Fruit fly (Drosophila melanogaster) whole organism, embryonic: ENCODE data around the gene chrb.
A peak's percentile ranks its signal among the peaks of the same experiment; 100 is the strongest.

Experiments
- Adf1 ChIP-seq: fragments of 200-800 bp; sonication (Bioruptor generic); IDR thresholded peaks from 2 replicates; pipeline ENCODE4 v1.3.6; 2022; ENCODE audit warnings: missing biosample characterization, missing genetic modification characterization
- Atf3 ChIP-seq: fragments of 200-800 bp; sonication (Bioruptor generic); optimal IDR thresholded peaks from 3 replicates; lab custom pipeline; 2016; ENCODE audit warnings: missing biosample characterization, missing genetic modification characterization
- BEAF-32 ChIP-seq: fragments of 200-800 bp; sonication (Bioruptor generic); optimal IDR thresholded peaks from 3 replicates; lab custom pipeline; 2017; ENCODE audit warnings: missing biosample characterization, missing genetic modification characterization, mild to moderate bottlenecking, moderate library complexity, missing genetic modification reagents
- CG11504 ChIP-seq: fragments of 200-800 bp; sonication (Bioruptor generic); optimal IDR thresholded peaks from 3 replicates; lab custom pipeline; 2019; ENCODE audit warnings: missing biosample characterization, mild to moderate bottlenecking, missing genetic modification characterization, moderate library complexity
- CG11695 ChIP-seq: fragments of 200-800 bp; sonication (Bioruptor generic); IDR thresholded peaks from 3 replicates; pipeline ENCODE4 v1.3.6; 2022; ENCODE audit warnings: missing biosample characterization, missing genetic modification characterization
- CG13424 ChIP-seq: fragments of 200-800 bp; sonication (Bioruptor generic); optimal IDR thresholded peaks from 2 replicates; lab custom pipeline; 2019; ENCODE audit warnings: missing biosample characterization, mild to moderate bottlenecking, missing genetic modification characterization, moderate library complexity
- CG14860 ChIP-seq: fragments of 200-800 bp; sonication (Bioruptor generic); IDR thresholded peaks from 3 replicates; pipeline ENCODE4 v1.3.6; 2022; ENCODE audit warnings: missing biosample characterization, missing genetic modification characterization; ENCODE audit not compliant: partially characterized antibody
- CG2678 ChIP-seq: fragments of 200-800 bp; sonication (Bioruptor generic); optimal IDR thresholded peaks from 3 replicates; lab custom pipeline; 2019; ENCODE audit warnings: missing biosample characterization, mild to moderate bottlenecking, missing genetic modification characterization, moderate library complexity
- CG31365 ChIP-seq: fragments of 200-800 bp; sonication (Bioruptor generic); optimal IDR thresholded peaks from 2 replicates; lab custom pipeline; 2018; ENCODE audit warnings: missing biosample characterization, mild to moderate bottlenecking, missing genetic modification characterization
- CG31388 ChIP-seq: fragments of 200-800 bp; sonication (Bioruptor generic); optimal IDR thresholded peaks from 2 replicates; lab custom pipeline; 2016; ENCODE audit warnings: missing biosample characterization, missing genetic modification characterization
- CG4282 ChIP-seq: fragments of 200-800 bp; sonication (Bioruptor generic); optimal IDR thresholded peaks from 2 replicates; lab custom pipeline; 2016; ENCODE audit warnings: missing biosample characterization, missing genetic modification characterization
- CG43689 ChIP-seq: fragments of 200-800 bp; sonication (Bioruptor generic); IDR thresholded peaks from 2 replicates; pipeline ENCODE4 v1.3.6; 2022; ENCODE audit warnings: missing biosample characterization, missing genetic modification characterization
- CG7357 ChIP-seq: fragments of 200-800 bp; sonication (Bioruptor generic); IDR thresholded peaks from 3 replicates; pipeline ENCODE4 v1.3.6; 2022; ENCODE audit warnings: missing biosample characterization, missing genetic modification characterization
- CG7839 ChIP-seq: fragments of 200-800 bp; sonication (Bioruptor generic); optimal IDR thresholded peaks from 3 replicates; lab custom pipeline; 2018; ENCODE audit warnings: missing biosample characterization, mild to moderate bottlenecking, missing genetic modification characterization, moderate library complexity
- Chrac-16 ChIP-seq: fragments of 200-800 bp; sonication (Bioruptor generic); optimal IDR thresholded peaks from 3 replicates; lab custom pipeline; 2016; ENCODE audit warnings: missing biosample characterization, missing genetic modification characterization
- Dip2 ChIP-seq: fragments of 200-800 bp; sonication (Bioruptor generic); IDR thresholded peaks from 2 replicates; pipeline ENCODE4 v1.3.6; 2022; ENCODE audit warnings: missing biosample characterization, missing genetic modification characterization
- Dref ChIP-seq: fragments of 200-800 bp; sonication (Bioruptor generic); IDR thresholded peaks from 2 replicates; pipeline ENCODE4 v1.3.6; 2022; ENCODE audit warnings: missing biosample characterization, missing genetic modification characterization
- Drgx ChIP-seq: fragments of 200-800 bp; sonication (Bioruptor generic); IDR thresholded peaks from 2 replicates; pipeline ENCODE4 v1.3.6; 2022; ENCODE audit warnings: missing biosample characterization, missing genetic modification characterization
- E2f1 ChIP-seq: fragments of 200-800 bp; sonication (Bioruptor generic); IDR thresholded peaks from 2 replicates; pipeline ENCODE4 v1.3.6; 2022; ENCODE audit warnings: missing biosample characterization, missing genetic modification characterization
- ERR ChIP-seq: fragments of 200-800 bp; sonication (Bioruptor generic); optimal IDR thresholded peaks from 2 replicates; lab custom pipeline; 2016; ENCODE audit warnings: missing biosample characterization, missing genetic modification characterization
- Fer3 ChIP-seq: fragments of 200-800 bp; sonication (Bioruptor generic); optimal IDR thresholded peaks from 2 replicates; lab custom pipeline; 2018; ENCODE audit warnings: missing biosample characterization, mild to moderate bottlenecking, missing genetic modification characterization, moderate library complexity
- HLH3B ChIP-seq: fragments of 200-800 bp; sonication (Bioruptor generic); IDR thresholded peaks from 2 replicates; pipeline ENCODE4 v1.3.6; 2022; ENCODE audit warnings: missing biosample characterization, missing genetic modification characterization
- MTF-1 ChIP-seq: fragments of 200-800 bp; sonication (Bioruptor generic); optimal IDR thresholded peaks from 2 replicates; lab custom pipeline; 2018; ENCODE audit warnings: missing biosample characterization, mild to moderate bottlenecking, missing genetic modification characterization, borderline replicate concordance
- Meics ChIP-seq: fragments of 200-800 bp; sonication (Bioruptor generic); optimal IDR thresholded peaks from 2 replicates; lab custom pipeline; 2017; ENCODE audit warnings: missing biosample characterization, mild to moderate bottlenecking, missing genetic modification characterization
- Mrtf ChIP-seq: fragments of 200-800 bp; sonication (Bioruptor generic); IDR thresholded peaks from 3 replicates; pipeline ENCODE4 v1.3.6; 2022; ENCODE audit warnings: missing biosample characterization, missing genetic modification characterization
- Nf-YB ChIP-seq: fragments of 200-800 bp; sonication (Bioruptor generic); optimal IDR thresholded peaks from 3 replicates; lab custom pipeline; 2019; ENCODE audit warnings: missing biosample characterization, mild to moderate bottlenecking, missing genetic modification characterization, moderate library complexity
- Nf-YC ChIP-seq: fragments of 200-800 bp; optimal IDR thresholded peaks from 3 replicates; lab custom pipeline; 2019; ENCODE audit warnings: missing biosample characterization, mild to moderate bottlenecking, missing genetic modification characterization, moderate library complexity
- Oli ChIP-seq: fragments of 200-800 bp; sonication (Bioruptor generic); optimal IDR thresholded peaks from 2 replicates; lab custom pipeline; 2018; ENCODE audit warnings: missing biosample characterization, mild to moderate bottlenecking, missing genetic modification characterization, moderate library complexity
- Poxn ChIP-seq: fragments of 200-800 bp; sonication (Bioruptor generic); IDR thresholded peaks from 2 replicates; pipeline ENCODE4 v1.3.6; 2022; ENCODE audit warnings: missing biosample characterization, missing genetic modification characterization
- Xrp1 ChIP-seq: fragments of 200-800 bp; sonication (Bioruptor generic); IDR thresholded peaks from 2 replicates; pipeline ENCODE4 v1.3.6; 2022; ENCODE audit warnings: missing biosample characterization, missing genetic modification characterization
- ac ChIP-seq: fragments of 200-800 bp; sonication (Bioruptor generic); optimal IDR thresholded peaks from 3 replicates; lab custom pipeline; 2017; ENCODE audit warnings: missing biosample characterization, mild to moderate bottlenecking, missing genetic modification characterization
- al ChIP-seq: fragments of 200-800 bp; sonication (Bioruptor generic); IDR thresholded peaks from 2 replicates; pipeline ENCODE4 v1.3.6; 2022; ENCODE audit warnings: missing biosample characterization, missing genetic modification characterization
- ase ChIP-seq: fragments of 200-800 bp; sonication (Bioruptor generic); IDR thresholded peaks from 3 replicates; pipeline ENCODE4 v1.3.6; 2022; ENCODE audit warnings: missing biosample characterization, missing genetic modification characterization
- ato ChIP-seq: fragments of 200-800 bp; sonication (Bioruptor generic); IDR thresholded peaks from 2 replicates; pipeline ENCODE4 v1.3.6; 2022; ENCODE audit warnings: missing biosample characterization, missing genetic modification characterization; ENCODE audit not compliant: partially characterized antibody
- bsh ChIP-seq, 2 experiments: fragments of 200-800 bp; sonication (Bioruptor generic); optimal IDR thresholded peaks; 2 replicates each; lab custom pipeline; 2017 to 2018; ENCODE audit warnings: mild to moderate bottlenecking in 2 of 2, missing biosample characterization in 2 of 2, missing genetic modification characterization in 2 of 2, moderate library complexity in 1 of 2
- crol ChIP-seq: fragments of 200-800 bp; sonication (Bioruptor generic); IDR thresholded peaks from 2 replicates; pipeline ENCODE4 v1.3.6; 2022; ENCODE audit warnings: missing biosample characterization, missing genetic modification characterization
- dmrt11E ChIP-seq: fragments of 200-800 bp; sonication (Bioruptor generic); optimal IDR thresholded peaks from 3 replicates; lab custom pipeline; 2018; ENCODE audit warnings: missing biosample characterization, mild to moderate bottlenecking, missing genetic modification characterization, moderate library complexity
- gce ChIP-seq: fragments of 200-800 bp; sonication (Bioruptor generic); IDR thresholded peaks from 3 replicates; pipeline ENCODE4 v1.3.6; 2022; ENCODE audit warnings: missing biosample characterization, missing genetic modification characterization
- grn ChIP-seq: fragments of 200-800 bp; sonication (Bioruptor generic); optimal IDR thresholded peaks from 3 replicates; lab custom pipeline; 2017; ENCODE audit warnings: missing biosample characterization, missing genetic modification characterization
- nmo ChIP-seq: fragments of 200-800 bp; sonication (Bioruptor generic); optimal IDR thresholded peaks from 2 replicates; lab custom pipeline; 2018; ENCODE audit warnings: missing biosample characterization, mild to moderate bottlenecking, missing genetic modification characterization, moderate library complexity
- pho ChIP-seq: fragments of 200-800 bp; sonication (Bioruptor generic); optimal IDR thresholded peaks from 2 replicates; lab custom pipeline; 2016; ENCODE audit warnings: missing biosample characterization, missing genetic modification characterization
- pita ChIP-seq: fragments of 200-800 bp; sonication (Bioruptor generic); optimal IDR thresholded peaks from 2 replicates; lab custom pipeline; 2017; ENCODE audit warnings: missing biosample characterization, mild to moderate bottlenecking, missing genetic modification characterization
- sens ChIP-seq: fragments of 200-800 bp; sonication (Bioruptor generic); peaks from one replicate; lab custom pipeline; 2016; ENCODE audit warnings: missing biosample characterization, missing genetic modification characterization
- trem ChIP-seq: fragments of 200-800 bp; optimal IDR thresholded peaks from 3 replicates; lab custom pipeline; 2019; ENCODE audit warnings: missing biosample characterization, mild to moderate bottlenecking, missing genetic modification characterization, moderate library complexity
- trh ChIP-seq: fragments of 200-800 bp; sonication (Bioruptor generic); optimal IDR thresholded peaks from 2 replicates; lab custom pipeline; 2016; ENCODE audit warnings: missing biosample characterization, missing genetic modification characterization
- unc-4 ChIP-seq: fragments of 200-800 bp; sonication (Bioruptor generic); IDR thresholded peaks from 2 replicates; pipeline ENCODE4 v1.3.6; 2022; ENCODE audit warnings: missing biosample characterization, missing genetic modification characterization; ENCODE audit not compliant: partially characterized antibody
- zen ChIP-seq: fragments of 200-800 bp; sonication (Bioruptor generic); optimal IDR thresholded peaks from 3 replicates; lab custom pipeline; 2018; ENCODE audit warnings: missing biosample characterization, mild to moderate bottlenecking, missing genetic modification characterization, moderate library complexity

Gene chrb

dm6 chr3L:11447022-11447728 is 40.2 kb upstream of the chrb start (continued):
- no peak for TF ChIP-seq dmrt11E (tag; lab: Kevin White, UChicago)
- TF ChIP-seq CG43689 (GFP tag; lab: Robert Waterston, UW): no peak
- no peak for TF ChIP-seq zen (tag; lab: Kevin White, UChicago)
- TF ChIP-seq CG2678 (tag; lab: Kevin White, UChicago): peak; percentile 17
- TF ChIP-seq Nf-YC: no peak
- peak; percentile 35; the same call in 1 of the 2 replicates for TF ChIP-seq Xrp1
- no peak for TF ChIP-seq Mrtf (GFP tag; lab: Robert Waterston, UW)
- TF ChIP-seq sens (GFP tag; lab: Kevin White, UChicago): peak; percentile 81
- TF ChIP-seq CG11504 (tag; lab: Kevin White, UChicago): peak; percentile 46
- TF ChIP-seq Poxn: no peak
- TF ChIP-seq Chrac-16: no peak
- peak; percentile 32 for TF ChIP-seq nmo
- peak; percentile 10 for TF ChIP-seq CG7839 (tag; lab: Kevin White, UChicago)

DNA sequence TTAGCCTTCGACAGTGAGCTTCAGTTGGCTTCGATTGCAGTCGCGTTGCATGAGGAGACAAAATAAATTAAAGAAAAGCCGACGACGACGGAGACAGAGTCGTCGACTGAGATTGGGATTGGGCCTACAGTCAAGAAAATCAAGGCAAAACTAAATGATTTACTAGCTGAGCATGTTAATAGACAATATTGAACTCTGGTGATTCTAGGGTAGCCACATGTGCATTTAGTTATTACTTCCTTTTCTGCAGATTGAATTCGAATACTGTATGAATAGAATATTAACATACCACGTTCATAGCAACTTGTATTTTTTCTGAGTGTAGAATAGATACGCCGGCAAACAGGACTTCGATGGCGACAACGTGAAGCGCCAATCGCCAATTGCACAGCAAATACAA is 39.0 kb upstream of the chrb start:
- TF ChIP-seq Drgx (GFP tag; lab: Robert Waterston, UW): peak; percentile 74
- no peak for TF ChIP-seq Poxn
- TF ChIP-seq bsh (GFP tag; optimal IDR thresholded peaks at IDR 0.05; lab: Kevin White, UChicago): peak in 1 of 2 experiments; percentile 53

- TF ChIP-seq zen (tag; lab: Kevin White, UChicago) (peak; percentile 5), ase (peak; percentile 32; the same call in 1 of the 3 replicates), CG14860 (GFP tag; lab: Robert Waterston, UW) (no peak), al (GFP tag; lab: Robert Waterston, UW) (0 out of 2 replicates have a peak, but pooled peaks have one; percentile 17), unc-4 (GFP tag; lab: Robert Waterston, UW) (no peak), BEAF-32 (GFP tag; lab: Kevin White, UChicago) (no peak), Fer3 (tag; lab: Kevin White, UChicago) (peak; percentile 52), Nf-YB (GFP tag; lab: Kevin White, UChicago) (peak; percentile 23), Dref (GFP tag; lab: Robert Waterston, UW) (no peak), Atf3 (GFP tag; lab: Kevin White, UChicago) (no peak), trh (GFP tag; lab: Kevin White, UChicago) (peak; percentile 4), CG7357 (GFP tag; lab: Robert Waterston, UW) (0 out of 3 replicates have a peak, but pooled peaks have one; percentile 10), E2f1 (GFP tag; lab: Robert Waterston, UW) (peak; percentile 38; the same call in 1 of the 2 replicates), HLH3B (GFP tag; lab: Robert Waterston, UW) (peak; percentile 71), trem (tag; lab: Kevin White, UChicago) (no peak), Meics (GFP tag; lab: Kevin White, UChicago) (peak; percentile 37), Oli (tag; lab: Kevin White, UChicago) (peak; percentile 50), Dip2 (GFP tag; lab: Robert Waterston, UW) (no peak), Adf1 (no peak), ac (no peak), MTF-1 (GFP tag; lab: Kevin White, UChicago) (no peak), ato (no peak), CG11695 (peak; percentile 35; the same call in 1 of the 3 replicates), gce (no peak), pita (GFP tag; lab: Kevin White, UChicago) (no peak), CG31388 (GFP tag; lab: Kevin White, UChicago) (no peak), pho (GFP tag; lab: Kevin White, UChicago) (peak; percentile 5), CG13424 (tag; lab: Kevin White, UChicago) (peak; percentile 36), ERR (GFP tag; lab: Kevin White, UChicago) (no peak), grn (GFP tag; lab: Kevin White, UChicago) (no peak), CG4282 (GFP tag; lab: Kevin White, UChicago) (no peak), CG31365 (no peak), crol (0 out of 2 replicates have a peak, but pooled peaks have one; percentile 13)
Measured at dm6 chr3L:11448935-11449334, 38.4 kb upstream of the chrb start.
